Worm (Caenorhabditis elegans) whole organism, late embryonic: ENCODE data around the gene fbxa-202.

Experiments
- T23F11.4 ChIP-seq: fragments of 200-800 bp; sonication (Bioruptor generic); optimal IDR thresholded peaks from 2 replicates; lab custom pipeline; 2018; ENCODE audit warnings: mild to moderate bottlenecking, missing genetic modification characterization, missing compliant biosample characterization
- ama-1 ChIP-seq: fragments of 150-350 bp; optimal IDR thresholded peaks from 2 replicates; lab custom pipeline; 2014
- ceh-31 ChIP-seq: sonication (generic microtip); optimal IDR thresholded peaks from 2 replicates; lab custom pipeline; 2016; ENCODE audit warnings: missing genetic modification characterization, missing compliant biosample characterization
- dmd-4 ChIP-seq: sonication (generic microtip); optimal IDR thresholded peaks from 2 replicates; lab custom pipeline; 2016; ENCODE audit warnings: borderline replicate concordance, missing genetic modification characterization, missing compliant biosample characterization
- hlh-6 ChIP-seq: sonication (generic microtip); optimal IDR thresholded peaks from 2 replicates; lab custom pipeline; 2016; ENCODE audit warnings: missing genotype, missing genetic modification characterization, missing compliant biosample characterization
- hlh-8 ChIP-seq: sonication (generic microtip); optimal IDR thresholded peaks from 2 replicates; lab custom pipeline; 2016; ENCODE audit warnings: missing genotype, missing genetic modification characterization, missing compliant biosample characterization
- mec-3 ChIP-seq: sonication (generic microtip); optimal IDR thresholded peaks from 2 replicates; lab custom pipeline; 2016; ENCODE audit warnings: borderline replicate concordance, missing genetic modification characterization, missing compliant biosample characterization
- pha-2 ChIP-seq: sonication (generic microtip); optimal IDR thresholded peaks from 2 replicates; lab custom pipeline; 2017; ENCODE audit warnings: mild to moderate bottlenecking, missing genetic modification characterization, missing compliant biosample characterization
- pha-4 ChIP-seq: fragments of 150-350 bp; optimal IDR thresholded peaks from 2 replicates; lab custom pipeline; 2018; ENCODE audit warnings: missing biosample characterization, missing genetic modification reagents, missing genetic modification characterization
- rnt-1 ChIP-seq: sonication (generic microtip); optimal IDR thresholded peaks from 2 replicates; lab custom pipeline; 2016; ENCODE audit warnings: missing genetic modification characterization, missing compliant biosample characterization
- tbx-2 ChIP-seq: sonication (generic microtip); optimal IDR thresholded peaks from 2 replicates; lab custom pipeline; 2016; ENCODE audit warnings: missing genetic modification characterization, missing compliant biosample characterization
- unc-86 ChIP-seq: sonication (generic microtip); optimal IDR thresholded peaks from 2 replicates; lab custom pipeline; 2016; ENCODE audit warnings: missing genetic modification characterization, missing compliant biosample characterization
- ztf-16 ChIP-seq: sonication (generic microtip); optimal IDR thresholded peaks from 2 replicates; lab custom pipeline; 2017; ENCODE audit warnings: missing genetic modification characterization, missing compliant biosample characterization

DNA sequence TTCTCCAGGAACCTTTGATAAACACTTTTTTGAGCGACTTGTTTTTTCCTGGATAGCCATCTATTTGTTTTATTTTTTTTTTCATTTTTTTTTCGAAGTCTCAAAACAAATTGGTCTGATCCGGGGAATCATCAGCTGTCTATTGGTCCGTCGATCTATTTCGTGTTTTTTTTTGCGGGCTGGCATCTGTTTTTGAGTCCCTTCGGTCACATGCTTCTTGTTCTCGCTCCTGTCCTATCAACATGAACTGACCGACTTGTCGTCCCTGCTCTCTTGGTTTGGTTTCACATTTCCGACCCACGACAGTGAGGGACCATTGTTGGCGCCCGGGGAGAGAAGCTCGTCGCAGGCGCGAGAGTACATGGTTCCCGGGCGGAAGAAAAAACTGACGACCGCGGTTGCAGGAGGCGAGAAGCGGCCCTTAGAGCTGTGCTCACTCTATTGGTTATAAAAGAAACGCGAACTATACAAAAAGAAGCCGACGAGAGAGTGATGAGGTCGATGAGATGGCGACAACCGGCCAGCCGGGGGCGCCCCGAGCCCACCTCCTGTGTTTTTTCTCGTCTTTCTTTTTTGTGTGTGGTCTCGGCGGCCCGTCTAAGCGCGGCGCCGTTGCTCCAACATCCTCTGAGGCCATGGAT lies 17.6 kb downstream of the fbxa-202 start:
- TF ChIP-seq T23F11.4 (GFP tag; lab: Kevin White, UChicago) (no peak), unc-86 (no peak), hlh-6 (tag; lab: Kevin White, UChicago) (no peak), mec-3 (tag; lab: Kevin White, UChicago) (no peak), dmd-4 (tag; lab: Kevin White, UChicago) (no peak), tbx-2 (tag; lab: Kevin White, UChicago) (no peak), hlh-8 (tag; lab: Kevin White, UChicago) (no peak), pha-4 (no peak), ama-1 (no peak), rnt-1 (tag; lab: Kevin White, UChicago) (no peak), ztf-16 (no peak), ceh-31 (tag; lab: Kevin White, UChicago) (no peak), pha-2 (tag; lab: Kevin White, UChicago) (no peak)
